Worm (Caenorhabditis elegans) whole organism, L1 larva: ENCODE results near the gene acl-5.

Experiments
- F16B12.6 ChIP-seq: fragments of 150-350 bp; optimal IDR thresholded peaks from 2 replicates; lab custom pipeline; 2014; ENCODE audit warnings: missing biosample characterization, missing genetic modification characterization
- Y116A8C.19 ChIP-seq: sonication (generic microtip); optimal IDR thresholded peaks from 2 replicates; lab custom pipeline; 2016; ENCODE audit warnings: missing compliant biosample characterization, missing genetic modification characterization, borderline replicate concordance
- blmp-1 ChIP-seq: fragments of 150-350 bp; optimal IDR thresholded peaks from 2 replicates; lab custom pipeline; 2014; ENCODE audit warnings: missing biosample characterization, missing genetic modification characterization
- ceh-8 ChIP-seq: fragments of 200-800 bp; sonication (Bioruptor generic); optimal IDR thresholded peaks from 2 replicates; lab custom pipeline; 2018; ENCODE audit warnings: mild to moderate bottlenecking, missing genetic modification characterization, moderate library complexity, missing compliant biosample characterization
- ceh-88 ChIP-seq: fragments of 200-800 bp; sonication (Bioruptor generic); IDR thresholded peaks from 2 replicates; pipeline ENCODE4 v1.3.6; 2022; ENCODE audit warnings: missing genetic modification characterization, missing compliant biosample characterization
- ces-1 ChIP-seq: fragments of 150-350 bp; optimal IDR thresholded peaks from 2 replicates; lab custom pipeline; 2014; ENCODE audit warnings: missing biosample characterization, missing genetic modification reagents, missing genetic modification characterization
- dpl-1 ChIP-seq, 3 experiments: fragments of 150-350 bp in 2 of 3; sonication (generic microtip) in 1 of 3; optimal IDR thresholded peaks; 2 replicates each; lab custom pipeline; 2014 to 2017; ENCODE audit warnings: missing biosample characterization in 3 of 3, missing genetic modification characterization in 3 of 3, missing genetic modification reagents in 3 of 3
- dsc-1 ChIP-seq: sonication (generic microtip); optimal IDR thresholded peaks from 2 replicates; lab custom pipeline; 2016; ENCODE audit warnings: mild to moderate bottlenecking, missing genetic modification characterization, missing compliant biosample characterization
- efl-3 ChIP-seq: fragments of 200-800 bp; sonication (Bioruptor generic); optimal IDR thresholded peaks from 2 replicates; lab custom pipeline; 2018; ENCODE audit warnings: mild to moderate bottlenecking, missing genetic modification characterization, missing compliant biosample characterization
- egl-27 ChIP-seq, 2 experiments: fragments of 150-350 bp in 1 of 2; sonication (generic microtip); optimal IDR thresholded peaks; 3 replicates each; lab custom pipeline; 2017 to 2018; ENCODE audit warnings: missing biosample characterization in 2 of 2, missing genetic modification characterization in 2 of 2, missing genetic modification reagents in 2 of 2
- elt-2 ChIP-seq: sonication (generic microtip); optimal IDR thresholded peaks from 2 replicates; lab custom pipeline; 2016; ENCODE audit warnings: missing genetic modification characterization, mild to moderate bottlenecking, inconsistent platforms, missing compliant biosample characterization, missing genetic modification reagents
- elt-3 ChIP-seq, 6 experiments: fragments of 150-350 bp in 1 of 6; sonication (generic microtip); optimal IDR thresholded peaks; 2 replicates each; lab custom pipeline; 2017 to 2018; ENCODE audit warnings: missing biosample characterization in 6 of 6, missing genetic modification characterization in 6 of 6, inconsistent platforms in 1 of 6
- fkh-4 ChIP-seq: sonication (generic microtip); optimal IDR thresholded peaks from 2 replicates; lab custom pipeline; 2016; ENCODE audit warnings: missing compliant biosample characterization, missing genetic modification characterization, borderline replicate concordance
- fkh-8 ChIP-seq: sonication (generic microtip); optimal IDR thresholded peaks from 2 replicates; lab custom pipeline; 2016; ENCODE audit warnings: mild to moderate bottlenecking, missing genetic modification characterization, missing compliant biosample characterization
- fos-1 ChIP-seq: fragments of 150-350 bp; optimal IDR thresholded peaks from 2 replicates; lab custom pipeline; 2014; ENCODE audit warnings: missing biosample characterization, missing genetic modification characterization
- grh-1 ChIP-seq: fragments of 200-800 bp; sonication (Bioruptor generic); IDR thresholded peaks from 2 replicates; pipeline ENCODE4 v1.3.6; 2022; ENCODE audit warnings: missing genetic modification reagents, missing genetic modification characterization, missing compliant biosample characterization
- hlh-17 ChIP-seq: fragments of 200-800 bp; sonication (Bioruptor generic); optimal IDR thresholded peaks from 2 replicates; lab custom pipeline; 2018; ENCODE audit warnings: missing genetic modification characterization, mild to moderate bottlenecking, missing compliant biosample characterization, moderate library complexity, borderline replicate concordance
- irx-1 ChIP-seq: sonication (generic microtip); optimal IDR thresholded peaks from 2 replicates; lab custom pipeline; 2016; ENCODE audit warnings: missing genetic modification characterization, missing compliant biosample characterization
- jun-1 ChIP-seq: fragments of 150-350 bp; optimal IDR thresholded peaks from 2 replicates; lab custom pipeline; 2014; ENCODE audit warnings: missing biosample characterization, missing genetic modification reagents, missing genetic modification characterization
- lin-14 ChIP-seq: fragments of 200-800 bp; sonication (Bioruptor generic); optimal IDR thresholded peaks from 2 replicates; lab custom pipeline; 2018; ENCODE audit warnings: mild to moderate bottlenecking, missing genetic modification characterization, moderate library complexity, missing compliant biosample characterization
- lin-35 ChIP-seq, 2 experiments: fragments of 150-350 bp; optimal IDR thresholded peaks; 2 replicates each; lab custom pipeline; 2014; ENCODE audit warnings: missing biosample characterization in 2 of 2, missing genetic modification characterization in 2 of 2, missing genetic modification reagents in 2 of 2
- mep-1 ChIP-seq: fragments of 150-350 bp; optimal IDR thresholded peaks from 2 replicates; lab custom pipeline; 2014; ENCODE audit warnings: missing biosample characterization, missing genetic modification characterization
- nhr-20 ChIP-seq: sonication (generic microtip); optimal IDR thresholded peaks from 2 replicates; lab custom pipeline; 2016; ENCODE audit warnings: mild to moderate bottlenecking, missing genetic modification characterization, missing compliant biosample characterization
- nhr-28 ChIP-seq: fragments of 150-350 bp; optimal IDR thresholded peaks from 2 replicates; lab custom pipeline; 2014; ENCODE audit warnings: missing biosample characterization, missing genetic modification characterization
- nhr-77 ChIP-seq: fragments of 150-350 bp; optimal IDR thresholded peaks from 2 replicates; lab custom pipeline; 2014; ENCODE audit warnings: missing biosample characterization, missing genetic modification characterization
- nhr-85 ChIP-seq: sonication (generic microtip); peaks from one replicate; lab custom pipeline; 2016; ENCODE audit warnings: missing genetic modification characterization, inconsistent platforms, missing compliant biosample characterization
- pqm-1 ChIP-seq: sonication (generic microtip); optimal IDR thresholded peaks from 3 replicates; lab custom pipeline; 2017; ENCODE audit warnings: missing biosample characterization, missing genetic modification characterization
- rnt-1 ChIP-seq: sonication (generic microtip); optimal IDR thresholded peaks from 2 replicates; lab custom pipeline; 2016; ENCODE audit warnings: mild to moderate bottlenecking, missing genetic modification characterization, moderate library complexity, missing compliant biosample characterization
- skn-1 ChIP-seq: fragments of 150-350 bp; optimal IDR thresholded peaks from 2 replicates; lab custom pipeline; 2014; ENCODE audit warnings: missing biosample characterization, missing genetic modification characterization
- snu-23 ChIP-seq: sonication (generic microtip); optimal IDR thresholded peaks from 2 replicates; lab custom pipeline; 2016; ENCODE audit warnings: missing genetic modification characterization, missing compliant biosample characterization
- sup-37 ChIP-seq: fragments of 200-800 bp; sonication (Bioruptor generic); optimal IDR thresholded peaks from 2 replicates; lab custom pipeline; 2018; ENCODE audit warnings: mild to moderate bottlenecking, missing genetic modification characterization, missing compliant biosample characterization
- swsn-7 ChIP-seq: sonication (generic microtip); optimal IDR thresholded peaks from 2 replicates; lab custom pipeline; 2016; ENCODE audit warnings: missing genetic modification characterization, missing compliant biosample characterization
- tlp-1 ChIP-seq: fragments of 150-350 bp; optimal IDR thresholded peaks from 2 replicates; lab custom pipeline; 2014; ENCODE audit warnings: missing biosample characterization, missing genetic modification characterization
- unc-62 ChIP-seq: fragments of 150-350 bp; optimal IDR thresholded peaks from 2 replicates; lab custom pipeline; 2014; ENCODE audit warnings: missing biosample characterization, missing genetic modification reagents, missing genetic modification characterization
- vab-15 ChIP-seq: sonication (generic microtip); optimal IDR thresholded peaks from 2 replicates; lab custom pipeline; 2017; ENCODE audit warnings: missing genotype, mild to moderate bottlenecking, missing genetic modification characterization, missing compliant biosample characterization
- xbp-1 ChIP-seq: sonication (generic microtip); optimal IDR thresholded peaks from 2 replicates; lab custom pipeline; 2016; ENCODE audit warnings: missing genetic modification characterization, missing compliant biosample characterization
- ztf-11 ChIP-seq, 2 experiments: sonication (generic microtip); optimal IDR thresholded peaks; 2 replicates each; lab custom pipeline; 2016 to 2017; ENCODE audit warnings: missing genetic modification characterization in 2 of 2, missing biosample characterization in 1 of 2, missing compliant biosample characterization in 1 of 2
- ztf-4 ChIP-seq: fragments of 150-350 bp; optimal IDR thresholded peaks from 2 replicates; lab custom pipeline; 2014; ENCODE audit warnings: missing biosample characterization, missing genetic modification characterization

Gene acl-5

DNA sequence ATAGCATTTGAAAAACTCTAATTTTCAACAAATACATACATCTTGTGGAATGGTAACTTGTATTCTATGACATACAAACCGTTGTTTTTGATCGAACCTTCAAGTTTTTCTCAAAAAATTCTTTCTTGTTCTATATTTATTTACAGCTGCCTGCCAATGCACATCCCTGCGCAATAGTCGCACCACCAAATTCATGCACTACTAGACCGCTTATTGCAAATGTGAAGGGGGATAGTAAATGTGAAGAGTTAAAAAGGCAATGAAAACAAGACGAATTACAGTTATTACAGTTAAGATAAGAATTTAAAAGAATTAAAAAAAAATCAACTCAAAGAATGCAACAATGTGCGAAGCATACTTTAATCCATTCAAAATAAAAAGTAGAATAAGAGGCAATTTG is 26.6 kb upstream of the acl-5 start:
- TF ChIP-seq dpl-1 (GFP tag; optimal IDR thresholded peaks at IDR 0.05; lab: Kevin White, UChicago) (no peak), ces-1 (GFP tag; lab: Kevin White, UChicago) (no peak), ztf-4 (tag; lab: Kevin White, UChicago) (no peak), Y116A8C.19 (tag; lab: Kevin White, UChicago) (no peak), nhr-28 (tag; lab: Kevin White, UChicago) (no peak), swsn-7 (tag; lab: Kevin White, UChicago) (no peak), egl-27 (tag; optimal IDR thresholded peaks at IDR 0.05; lab: Kevin White, UChicago) (no peak), fkh-8 (tag; lab: Kevin White, UChicago) (no peak), fos-1 (tag; lab: Kevin White, UChicago) (no peak), vab-15 (tag; lab: Kevin White, UChicago) (no peak), grh-1 (GFP tag; lab: Robert Waterston, UW) (no peak), dsc-1 (tag; lab: Kevin White, UChicago) (no peak)

DNA sequence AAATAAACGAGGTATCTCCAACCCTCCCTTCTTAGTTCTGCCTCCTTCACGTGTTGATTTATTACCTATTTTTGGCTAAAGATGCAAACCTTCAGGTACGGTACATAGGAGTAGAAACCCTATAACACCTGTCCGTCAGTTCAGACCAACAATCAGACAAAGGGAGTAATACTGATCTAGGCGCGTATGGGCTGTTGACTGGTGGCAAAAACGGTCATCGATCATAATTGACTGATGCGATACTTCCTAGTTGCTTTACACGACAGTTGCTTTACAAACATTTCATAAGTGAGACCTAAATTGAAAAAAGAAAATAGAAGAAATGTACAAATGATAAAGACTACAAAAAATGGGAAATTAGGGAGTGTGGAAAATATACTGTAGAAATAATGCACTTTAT is 22.9 kb upstream of the acl-5 start:
- TF ChIP-seq blmp-1 (tag; lab: Kevin White, UChicago) (peak; percentile 56), fkh-8 (tag; lab: Kevin White, UChicago) (no peak), nhr-85 (tag; lab: Kevin White, UChicago) (peak; percentile 97), fkh-4 (tag; lab: Kevin White, UChicago) (no peak), lin-35 (GFP tag; optimal IDR thresholded peaks at IDR 0.05; lab: Kevin White, UChicago) (peak in 1 of 2 experiments; percentile 3), lin-14 (GFP tag; lab: Kevin White, UChicago) (peak; percentile 18), nhr-20 (tag; lab: Kevin White, UChicago) (peak; percentile 18), mep-1 (peak; percentile 9), elt-3 (tag; optimal IDR thresholded peaks at IDR 0.05; lab: Kevin White, UChicago) (peak in 2 of 6 experiments; percentile 35 to 42), irx-1 (tag; lab: Kevin White, UChicago) (peak; percentile 28), snu-23 (GFP tag; lab: Kevin White, UChicago) (peak; percentile 23)

DNA sequence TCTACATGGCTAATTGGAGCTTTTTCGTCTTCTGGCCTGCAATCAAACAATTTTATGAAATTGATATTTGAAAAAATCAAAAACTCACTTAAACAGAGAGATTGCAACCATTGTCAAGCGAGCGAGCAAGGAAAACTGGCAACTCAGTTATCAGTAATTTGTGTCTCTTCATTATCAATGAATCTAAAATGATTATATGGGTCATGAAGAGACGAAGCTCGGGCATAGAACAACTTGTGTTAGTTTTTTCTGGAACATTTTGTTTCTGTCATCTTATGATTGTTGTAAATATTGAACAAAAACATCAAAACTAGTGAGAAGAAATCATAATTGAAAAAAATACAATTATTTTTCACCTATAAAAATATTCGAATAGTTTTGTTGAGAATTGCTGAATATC is 13.7 kb upstream of the acl-5 start, which contains the start of gene R07E3.1:
Gene R07E3.1 (minus strand): TSS at position 176 of the 400 bp plus-strand sequence.
- peak; percentile 73 for TF ChIP-seq elt-2 (tag; lab: Kevin White, UChicago)
- TF ChIP-seq ztf-4 (tag; lab: Kevin White, UChicago), result no peak
- TF ChIP-seq lin-35 (GFP tag; optimal IDR thresholded peaks at IDR 0.05; lab: Kevin White, UChicago), result no peak
- TF ChIP-seq F16B12.6, result no peak
- TF ChIP-seq, all 84 proteins: peak for 1

DNA sequence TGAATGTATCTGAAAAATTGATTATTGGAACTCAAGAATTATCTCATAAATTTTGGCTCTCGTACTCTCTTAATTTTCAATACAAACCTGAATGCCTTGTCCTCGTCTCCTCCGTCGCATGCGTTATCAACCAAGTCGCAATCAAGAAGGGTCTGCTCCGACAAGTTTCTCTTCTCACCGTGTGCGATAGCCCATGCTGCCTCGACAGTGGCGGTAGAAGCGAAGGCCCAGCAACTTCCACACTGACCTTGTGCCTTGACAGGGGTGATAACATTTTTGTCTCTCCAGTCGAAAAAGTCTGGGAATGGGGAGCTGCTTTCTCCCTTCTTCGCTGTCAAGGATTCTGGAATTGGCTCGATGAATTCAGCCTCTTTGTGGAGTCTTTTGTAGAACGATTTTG is 12.8 kb upstream of the acl-5 start:
- TF ChIP-seq jun-1 (tag; lab: Kevin White, UChicago) (no peak), sup-37 (no peak), xbp-1 (tag; lab: Kevin White, UChicago) (no peak), tlp-1 (tag; lab: Kevin White, UChicago) (no peak), ceh-8 (GFP tag; lab: Kevin White, UChicago) (no peak), dsc-1 (tag; lab: Kevin White, UChicago) (no peak), rnt-1 (tag; lab: Kevin White, UChicago) (no peak), unc-62 (no peak), skn-1 (tag; lab: Kevin White, UChicago) (no peak), hlh-17 (GFP tag; lab: Kevin White, UChicago) (no peak), ceh-88 (no peak), pqm-1 (tag; lab: Kevin White, UChicago) (peak; percentile 43), ztf-11 (tag; optimal IDR thresholded peaks at IDR 0.05; lab: Kevin White, UChicago) (no peak), elt-2 (tag; lab: Kevin White, UChicago) (peak; percentile 38), efl-3 (GFP tag; lab: Kevin White, UChicago) (no peak), nhr-77 (tag; lab: Kevin White, UChicago) (no peak), fkh-4 (tag; lab: Kevin White, UChicago) (no peak)
